Worm (Caenorhabditis elegans): ENCODE results near the gene ocam-1.
A peak's percentile ranks its signal among the peaks of the same experiment; 100 is the strongest.

The ocam-1 gene

ce11 chrV:14155150-14155549, 12.4 kb downstream of the ocam-1 start:
- TF ChIP-seq hsf-1 (GFP tag; IDR thresholded peaks at IDR 0.05) = peak; percentile 94

ce11 chrV:14153615-14154014, 13.9 kb downstream of the ocam-1 start:
- TF ChIP-seq F49E8.2 (tag; optimal IDR thresholded peaks at IDR 0.05; ENCODE audit: insufficient read depth) (no peak), egrh-3 (GFP tag; IDR thresholded peaks at IDR 0.05) (no peak), fkh-3 (tag; optimal IDR thresholded peaks at IDR 0.05) (no peak), D2030.7 (GFP tag; IDR thresholded peaks at IDR 0.05) (no peak), egl-44 (GFP tag; IDR thresholded peaks at IDR 0.05) (no peak), K11D2.4 (GFP tag; IDR thresholded peaks at IDR 0.05) (no peak), aptf-2 (GFP tag; conservative IDR thresholded peaks at IDR 0.05) (no peak), hsf-1 (GFP tag; IDR thresholded peaks at IDR 0.05) (no peak), lin-35 (GFP tag; optimal IDR thresholded peaks at IDR 0.05) (no peak), lin-40 (tag; optimal IDR thresholded peaks at IDR 0.05) (no peak), T26A5.8 (tag; optimal IDR thresholded peaks at IDR 0.05) (no peak), repo-1 (tag; optimal IDR thresholded peaks at IDR 0.05) (no peak), hmg-20 (GFP tag; IDR thresholded peaks at IDR 0.05) (no peak), lsy-27 (tag; optimal IDR thresholded peaks at IDR 0.05; ENCODE audit: borderline replicate concordance, insufficient read depth) (no peak), zfh-2 (GFP tag; conservative IDR thresholded peaks at IDR 0.05) (no peak), F37B4.10 (GFP tag; IDR thresholded peaks at IDR 0.05) (no peak), ceh-27 (GFP tag; optimal IDR thresholded peaks at IDR 0.05) (no peak)

DNA sequence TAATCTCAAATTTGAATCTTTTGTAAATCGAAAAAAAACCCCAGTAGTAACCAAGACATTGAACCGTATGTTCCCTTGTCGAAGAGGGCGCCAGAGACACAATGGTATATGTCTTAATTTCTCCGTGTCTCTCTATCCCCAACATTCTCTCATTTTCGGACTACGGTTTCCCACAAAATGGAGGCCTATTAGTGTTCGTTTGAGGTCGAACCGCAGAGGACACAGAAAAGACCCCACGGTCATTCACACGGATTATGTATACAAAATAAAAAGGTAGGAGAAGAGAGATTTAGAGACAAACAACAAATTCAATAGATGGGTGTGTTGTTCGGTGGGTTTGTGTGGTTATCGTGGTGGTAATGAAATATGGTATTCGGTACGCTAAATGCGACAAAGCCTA, 16.6 kb downstream of the ocam-1 start:
- no peak for TF ChIP-seq ceh-100 (GFP tag; IDR thresholded peaks at IDR 0.05)

ce11 chrV:14149125-14149524, 18.4 kb downstream of the ocam-1 start:
- no peak for TF ChIP-seq pbrm-1 (GFP tag; IDR thresholded peaks at IDR 0.05)
- TF ChIP-seq B0261.1 (tag; optimal IDR thresholded peaks at IDR 0.05) = no peak
- TF ChIP-seq F49E8.2 (tag; optimal IDR thresholded peaks at IDR 0.05; ENCODE audit: insufficient read depth) = no peak
- TF ChIP-seq atf-7 (tag; optimal IDR thresholded peaks at IDR 0.05) = no peak
- TF ChIP-seq Y53F4B.3 (GFP tag; IDR thresholded peaks at IDR 0.05) = no peak
- no peak for TF ChIP-seq ztf-22 (GFP tag; optimal IDR thresholded peaks at IDR 0.05)
- TF ChIP-seq hmg-1.2 (GFP tag; IDR thresholded peaks at IDR 0.05) = no peak
- TF ChIP-seq lin-40 (tag; optimal IDR thresholded peaks at IDR 0.05) = no peak
- TF ChIP-seq madf-10 (tag; optimal IDR thresholded peaks at IDR 0.05) = no peak
- no peak for TF ChIP-seq rpc-1 (optimal IDR thresholded peaks at IDR 0.05)
- no peak for TF ChIP-seq rpc-1 (tag; optimal IDR thresholded peaks at IDR 0.05)
- TF ChIP-seq F22D6.2 (tag; optimal IDR thresholded peaks at IDR 0.05) = no peak
- no peak for TF ChIP-seq F10E7.11 (tag; optimal IDR thresholded peaks at IDR 0.05)
- no peak for TF ChIP-seq mel-28 (tag; optimal IDR thresholded peaks at IDR 0.05; ENCODE audit: borderline replicate concordance)
- TF ChIP-seq F55B11.4 (tag; optimal IDR thresholded peaks at IDR 0.05; ENCODE audit: borderline replicate concordance, insufficient read depth) = no peak
- TF ChIP-seq ztf-28 (GFP tag; IDR thresholded peaks at IDR 0.05) = no peak

DNA sequence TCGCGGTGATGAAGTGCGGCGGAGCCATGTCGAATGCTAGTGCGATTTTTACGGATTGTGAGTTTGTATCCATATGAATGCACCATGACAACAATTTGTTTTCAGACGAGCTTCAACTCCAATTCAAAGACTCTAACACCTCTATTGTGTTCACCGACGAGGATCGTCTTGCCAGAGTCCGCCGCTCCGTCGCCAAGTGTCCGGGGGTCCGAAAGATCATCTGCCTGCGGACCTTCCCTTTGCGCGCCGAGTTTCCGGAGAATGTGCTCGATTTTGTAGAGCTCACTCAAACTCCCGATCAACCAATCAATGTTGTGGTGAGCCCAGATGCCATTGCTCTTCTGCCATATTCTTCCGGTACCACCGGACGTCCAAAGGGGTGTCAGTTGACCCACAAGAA, 20.4 kb downstream of the ocam-1 start:
- TF ChIP-seq mxl-1 (tag; optimal IDR thresholded peaks at IDR 0.05) (no peak), T26A5.8 (tag; optimal IDR thresholded peaks at IDR 0.05) (no peak), chd-7 (tag; optimal IDR thresholded peaks at IDR 0.05) (no peak), Y53F4B.3 (GFP tag; IDR thresholded peaks at IDR 0.05) (no peak), ztf-22 (GFP tag; optimal IDR thresholded peaks at IDR 0.05) (no peak), zfh-2 (GFP tag; conservative IDR thresholded peaks at IDR 0.05) (peak; percentile 65)

Measured in whole organism, young adult.